Fruit fly (Drosophila melanogaster) whole organism, embryonic: ENCODE results near the gene CG6295.
A peak's percentile ranks its signal among the peaks of the same experiment; 100 is the strongest.

ENCODE experiments used
- ATbp ChIP-seq: fragments of 200-800 bp; sonication (Bioruptor generic); optimal IDR thresholded peaks from 2 replicates; lab custom pipeline; 2017; ENCODE audit warnings: missing biosample characterization, mild to moderate bottlenecking, missing genetic modification characterization, missing genetic modification reagents
- CG11504 ChIP-seq: fragments of 200-800 bp; sonication (Bioruptor generic); optimal IDR thresholded peaks from 3 replicates; lab custom pipeline; 2019; ENCODE audit warnings: missing biosample characterization, mild to moderate bottlenecking, missing genetic modification characterization, moderate library complexity
- CG12299 ChIP-seq: fragments of 200-800 bp; sonication (Bioruptor generic); optimal IDR thresholded peaks from 2 replicates; lab custom pipeline; 2018; ENCODE audit warnings: missing biosample characterization, mild to moderate bottlenecking, missing genetic modification characterization
- CG13123 ChIP-seq: fragments of 200-800 bp; sonication (Bioruptor generic); optimal IDR thresholded peaks from 2 replicates; lab custom pipeline; 2016; ENCODE audit warnings: missing biosample characterization, missing genetic modification characterization
- CG13296 ChIP-seq: fragments of 200-800 bp; sonication (Bioruptor generic); optimal IDR thresholded peaks from 3 replicates; lab custom pipeline; 2018; ENCODE audit warnings: missing biosample characterization, mild to moderate bottlenecking, missing genetic modification characterization
- CG14050 ChIP-seq: fragments of 200-800 bp; sonication (Bioruptor generic); IDR thresholded peaks from 3 replicates; pipeline ENCODE4 v1.3.6; 2022; ENCODE audit warnings: missing biosample characterization, missing genetic modification characterization
- CG2889 ChIP-seq: fragments of 200-800 bp; sonication (Bioruptor generic); IDR thresholded peaks from 3 replicates; pipeline ENCODE4 v1.3.6; 2022; ENCODE audit warnings: missing biosample characterization, missing genetic modification characterization
- CG4360 ChIP-seq: fragments of 200-800 bp; sonication (Bioruptor generic); IDR thresholded peaks from 2 replicates; pipeline ENCODE4 v1.3.6; 2022; ENCODE audit warnings: missing biosample characterization, missing genetic modification characterization
- CG4617 ChIP-seq: fragments of 200-800 bp; sonication (Bioruptor generic); optimal IDR thresholded peaks from 3 replicates; lab custom pipeline; 2016; ENCODE audit warnings: missing biosample characterization, missing genetic modification characterization, borderline replicate concordance
- CG5180 ChIP-seq: fragments of 200-800 bp; sonication (Bioruptor generic); optimal IDR thresholded peaks from 3 replicates; lab custom pipeline; 2017; ENCODE audit warnings: missing biosample characterization, missing genetic modification characterization, mild to moderate bottlenecking, moderate library complexity, missing genetic modification reagents
- CG6654 ChIP-seq: fragments of 200-800 bp; sonication (Bioruptor generic); optimal IDR thresholded peaks from 2 replicates; lab custom pipeline; 2017; ENCODE audit warnings: missing biosample characterization, mild to moderate bottlenecking, missing genetic modification characterization
- CG6689 ChIP-seq: fragments of 200-800 bp; sonication (Bioruptor generic); IDR thresholded peaks from 2 replicates; pipeline ENCODE4 v1.3.6; 2022; ENCODE audit warnings: missing biosample characterization, missing genetic modification characterization
- CG6813 ChIP-seq: fragments of 200-800 bp; sonication (Bioruptor generic); optimal IDR thresholded peaks from 2 replicates; lab custom pipeline; 2017; ENCODE audit warnings: missing biosample characterization, missing genetic modification characterization, mild to moderate bottlenecking, moderate library complexity, missing genetic modification reagents
- CG7839 ChIP-seq: fragments of 200-800 bp; sonication (Bioruptor generic); optimal IDR thresholded peaks from 3 replicates; lab custom pipeline; 2018; ENCODE audit warnings: missing biosample characterization, mild to moderate bottlenecking, missing genetic modification characterization, moderate library complexity
- CG8388 ChIP-seq: fragments of 200-800 bp; sonication (Bioruptor generic); optimal IDR thresholded peaks from 2 replicates; lab custom pipeline; 2019; ENCODE audit warnings: missing biosample characterization, mild to moderate bottlenecking, missing genetic modification characterization, moderate library complexity
- CG9437 ChIP-seq: fragments of 200-800 bp; sonication (Bioruptor generic); optimal IDR thresholded peaks from 2 replicates; lab custom pipeline; 2018; ENCODE audit warnings: missing biosample characterization, mild to moderate bottlenecking, missing genetic modification characterization
- CG9609 ChIP-seq: fragments of 200-800 bp; sonication (Bioruptor generic); optimal IDR thresholded peaks from 3 replicates; lab custom pipeline; 2016; ENCODE audit warnings: missing biosample characterization, missing genetic modification characterization
- CG9817 ChIP-seq: fragments of 200-800 bp; sonication (Bioruptor generic); optimal IDR thresholded peaks from 2 replicates; lab custom pipeline; 2018; ENCODE audit warnings: missing biosample characterization, mild to moderate bottlenecking, missing genetic modification characterization, moderate library complexity
- CG9932 ChIP-seq: fragments of 200-800 bp; sonication (Bioruptor generic); IDR thresholded peaks from 2 replicates; pipeline ENCODE4 v1.3.6; 2022; ENCODE audit warnings: missing biosample characterization, missing genetic modification characterization
- Camta ChIP-seq: fragments of 200-800 bp; sonication (Bioruptor generic); optimal IDR thresholded peaks from 2 replicates; lab custom pipeline; 2016; ENCODE audit warnings: missing biosample characterization, missing genetic modification characterization
- Chrac-16 ChIP-seq: fragments of 200-800 bp; sonication (Bioruptor generic); optimal IDR thresholded peaks from 3 replicates; lab custom pipeline; 2016; ENCODE audit warnings: missing biosample characterization, missing genetic modification characterization
- Dip3 ChIP-seq: fragments of 200-800 bp; sonication (Bioruptor generic); optimal IDR thresholded peaks from 3 replicates; lab custom pipeline; 2016; ENCODE audit warnings: missing biosample characterization, missing genetic modification characterization
- E2f2 ChIP-seq: fragments of 200-800 bp; sonication (Bioruptor generic); IDR thresholded peaks from 2 replicates; pipeline ENCODE4 v1.3.6; 2022; ENCODE audit warnings: missing biosample characterization, missing genetic modification characterization
- Gsc ChIP-seq: fragments of 200-800 bp; sonication (Bioruptor generic); IDR thresholded peaks from 2 replicates; pipeline ENCODE4 v1.3.6; 2022; ENCODE audit warnings: missing biosample characterization, missing genetic modification characterization
- Gug ChIP-seq: fragments of 200-800 bp; sonication (Bioruptor generic); IDR thresholded peaks from 4 replicates; pipeline ENCODE4 v1.3.6; 2022; ENCODE audit warnings: missing biosample characterization, missing genetic modification characterization
- H15 ChIP-seq: fragments of 200-800 bp; sonication (Bioruptor generic); IDR thresholded peaks from 3 replicates; pipeline ENCODE4 v1.3.6; 2022; ENCODE audit warnings: missing biosample characterization, missing genetic modification characterization
- Hmx ChIP-seq: fragments of 200-800 bp; sonication (Bioruptor generic); optimal IDR thresholded peaks from 2 replicates; lab custom pipeline; 2016; ENCODE audit warnings: missing biosample characterization, missing genetic modification characterization
- NFAT ChIP-seq: fragments of 200-800 bp; sonication (Bioruptor generic); IDR thresholded peaks from 2 replicates; pipeline ENCODE4 v1.3.6; 2022; ENCODE audit warnings: missing biosample characterization, missing genetic modification characterization
- PHDP ChIP-seq: fragments of 200-800 bp; sonication (Bioruptor generic); optimal IDR thresholded peaks from 3 replicates; lab custom pipeline; 2018; ENCODE audit warnings: missing biosample characterization, mild to moderate bottlenecking, missing genetic modification characterization, moderate library complexity
- Ravus ChIP-seq: fragments of 200-800 bp; sonication (Bioruptor generic); IDR thresholded peaks from 2 replicates; pipeline ENCODE4 v1.3.6; 2022; ENCODE audit warnings: missing biosample characterization, missing genetic modification characterization
- Scr ChIP-seq: fragments of 200-800 bp; sonication (Bioruptor generic); IDR thresholded peaks from 2 replicates; pipeline ENCODE4 v1.3.6; 2022; ENCODE audit warnings: missing biosample characterization, missing genetic modification characterization; ENCODE audit not compliant: partially characterized antibody
- Sry-δ ChIP-seq: fragments of 200-800 bp; sonication (Bioruptor generic); optimal IDR thresholded peaks from 2 replicates; lab custom pipeline; 2016; ENCODE audit warnings: missing biosample characterization, missing genetic modification characterization
- YL-1 ChIP-seq: fragments of 200-800 bp; sonication (Bioruptor generic); optimal IDR thresholded peaks from 3 replicates; lab custom pipeline; 2017; ENCODE audit warnings: missing biosample characterization, mild to moderate bottlenecking, missing genetic modification characterization
- ac ChIP-seq: fragments of 200-800 bp; sonication (Bioruptor generic); optimal IDR thresholded peaks from 3 replicates; lab custom pipeline; 2017; ENCODE audit warnings: missing biosample characterization, mild to moderate bottlenecking, missing genetic modification characterization
- bowl ChIP-seq: fragments of 200-800 bp; sonication (Bioruptor generic); IDR thresholded peaks from 2 replicates; pipeline ENCODE4 v1.3.6; 2022; ENCODE audit warnings: missing biosample characterization, missing genetic modification characterization
- caup ChIP-seq: fragments of 200-800 bp; sonication (Bioruptor generic); optimal IDR thresholded peaks from 3 replicates; lab custom pipeline; 2017; ENCODE audit warnings: missing biosample characterization, mild to moderate bottlenecking, missing genetic modification characterization, moderate library complexity; ENCODE audit not compliant: severe bottlenecking
- chif ChIP-seq, 2 experiments: fragments of 200-800 bp; sonication (Bioruptor generic); optimal IDR thresholded peaks; 3 replicates each; lab custom pipeline; 2016; ENCODE audit warnings: missing biosample characterization in 2 of 2, missing genetic modification characterization in 2 of 2
- chinmo ChIP-seq: fragments of 200-800 bp; sonication (Bioruptor generic); IDR thresholded peaks from 4 replicates; pipeline ENCODE4 v1.3.6; 2022; ENCODE audit warnings: missing biosample characterization, missing genetic modification characterization; ENCODE audit not compliant: partially characterized antibody
- en ChIP-seq: fragments of 200-800 bp; sonication (Bioruptor generic); optimal IDR thresholded peaks from 2 replicates; lab custom pipeline; 2016; ENCODE audit warnings: missing biosample characterization, missing genetic modification characterization
- fd3F ChIP-seq: fragments of 200-800 bp; sonication (Bioruptor generic); optimal IDR thresholded peaks from 2 replicates; lab custom pipeline; 2018; ENCODE audit warnings: missing biosample characterization, mild to moderate bottlenecking, missing genetic modification characterization, moderate library complexity
- fd96Cb ChIP-seq: fragments of 200-800 bp; sonication (Bioruptor generic); optimal IDR thresholded peaks from 2 replicates; lab custom pipeline; 2018; ENCODE audit warnings: missing biosample characterization, mild to moderate bottlenecking, missing genetic modification characterization, moderate library complexity
- gro ChIP-seq: fragments of 200-800 bp; sonication (Bioruptor generic); optimal IDR thresholded peaks from 2 replicates; lab custom pipeline; 2016; ENCODE audit warnings: missing biosample characterization, missing genetic modification characterization
- gsb-n ChIP-seq: fragments of 200-800 bp; sonication (Bioruptor generic); optimal IDR thresholded peaks from 3 replicates; lab custom pipeline; 2018; ENCODE audit warnings: missing biosample characterization, mild to moderate bottlenecking, missing genetic modification characterization
- her ChIP-seq: fragments of 200-800 bp; sonication (Bioruptor generic); optimal IDR thresholded peaks from 2 replicates; lab custom pipeline; 2016; ENCODE audit warnings: missing biosample characterization, missing genetic modification characterization
- mirr ChIP-seq: fragments of 200-800 bp; sonication (Bioruptor generic); optimal IDR thresholded peaks from 3 replicates; lab custom pipeline; 2018; ENCODE audit warnings: missing biosample characterization, mild to moderate bottlenecking, missing genetic modification characterization
- nmo ChIP-seq: fragments of 200-800 bp; sonication (Bioruptor generic); optimal IDR thresholded peaks from 2 replicates; lab custom pipeline; 2018; ENCODE audit warnings: missing biosample characterization, mild to moderate bottlenecking, missing genetic modification characterization, moderate library complexity
- seq ChIP-seq: fragments of 200-800 bp; sonication (Bioruptor generic); IDR thresholded peaks from 2 replicates; pipeline ENCODE4 v1.3.6; 2022; ENCODE audit warnings: missing biosample characterization, missing genetic modification characterization
- sob ChIP-seq: fragments of 200-800 bp; sonication (Bioruptor generic); IDR thresholded peaks from 2 replicates; pipeline ENCODE4 v1.3.6; 2022; ENCODE audit warnings: missing biosample characterization, missing genetic modification characterization
- tll ChIP-seq, 2 experiments: fragments of 200-800 bp in 1 of 2; fragments of >200 bp in 1 of 2; sonication (Bioruptor generic) in 1 of 2; optimal IDR thresholded peaks; 2 replicates each; lab custom pipeline; 2017 to 2019; ENCODE audit warnings: missing biosample characterization in 2 of 2, missing genetic modification characterization in 2 of 2, mild to moderate bottlenecking in 1 of 2, moderate library complexity in 1 of 2
- tup ChIP-seq: fragments of 200-800 bp; sonication (Bioruptor generic); optimal IDR thresholded peaks from 2 replicates; lab custom pipeline; 2016; ENCODE audit warnings: missing biosample characterization, mild to moderate bottlenecking, missing genetic modification characterization, moderate library complexity
- zf30C ChIP-seq: fragments of 200-800 bp; sonication (Bioruptor generic); optimal IDR thresholded peaks from 3 replicates; lab custom pipeline; 2018; ENCODE audit warnings: missing biosample characterization, mild to moderate bottlenecking, missing genetic modification characterization

Gene CG6295

DNA sequence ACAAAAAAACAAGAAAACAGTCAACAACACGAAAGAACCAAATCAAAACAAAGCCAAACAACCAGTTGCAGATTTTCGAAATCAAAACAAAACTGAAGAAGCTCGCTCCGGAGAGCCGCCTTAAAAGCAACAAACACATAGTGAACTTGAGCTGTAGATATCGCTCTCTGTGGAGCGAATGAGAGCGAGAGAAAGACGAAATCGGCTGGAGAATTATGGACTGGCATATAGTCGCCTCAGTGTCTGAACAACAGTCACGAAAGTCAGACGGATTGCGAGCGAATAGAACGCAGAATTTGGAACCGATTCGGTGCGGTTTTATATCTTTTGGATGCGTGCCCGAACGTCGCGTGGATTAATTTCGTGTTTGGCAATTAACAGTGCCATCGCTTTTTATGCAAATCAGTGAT is 26.6 kb downstream of the CG6295 start:
- TF ChIP-seq H15 (GFP tag; lab: Robert Waterston, UW) (no peak), CG4617 (GFP tag; lab: Kevin White, UChicago) (no peak), tll (GFP tag; optimal IDR thresholded peaks at IDR 0.05; lab: Kevin White, UChicago) (no peak), PHDP (tag; lab: Kevin White, UChicago) (no peak), CG12299 (no peak), ATbp (GFP tag; lab: Kevin White, UChicago) (no peak), CG6813 (GFP tag; lab: Kevin White, UChicago) (no peak), CG6689 (no peak), her (GFP tag; lab: Kevin White, UChicago) (no peak), CG9609 (GFP tag; lab: Kevin White, UChicago) (no peak), E2f2 (GFP tag; lab: Robert Waterston, UW) (no peak), CG7839 (tag; lab: Kevin White, UChicago) (no peak), chinmo (GFP tag; lab: Robert Waterston, UW) (peak; percentile 93; the same call in 3 of the 4 replicates), Ravus (GFP tag; lab: Robert Waterston, UW) (no peak), CG2889 (no peak), Camta (no peak), CG14050 (GFP tag; lab: Robert Waterston, UW) (no peak), CG6654 (no peak), CG13123 (no peak), Scr (no peak), CG5180 (GFP tag; lab: Kevin White, UChicago) (no peak), tup (no peak), CG11504 (tag; lab: Kevin White, UChicago) (no peak), Chrac-16 (GFP tag; lab: Kevin White, UChicago) (no peak), gro (GFP tag; lab: Kevin White, UChicago) (peak; percentile 34), seq (no peak), ac (GFP tag; lab: Kevin White, UChicago) (no peak), Gsc (GFP tag; lab: Robert Waterston, UW) (no peak), nmo (GFP tag; lab: Kevin White, UChicago) (no peak), fd3F (GFP tag; lab: Kevin White, UChicago) (no peak), CG9817 (no peak), Dip3 (GFP tag; lab: Kevin White, UChicago) (no peak), YL-1 (no peak), chif (GFP tag; optimal IDR thresholded peaks at IDR 0.05; lab: Kevin White, UChicago) (no peak), gsb-n (tag; lab: Kevin White, UChicago) (no peak), bowl (no peak), fd96Cb (tag; lab: Kevin White, UChicago) (no peak), en (no peak), mirr (GFP tag; lab: Kevin White, UChicago) (peak; percentile 47), CG13296 (GFP tag; lab: Kevin White, UChicago) (peak; percentile 20), Sry-δ (GFP tag; lab: Kevin White, UChicago) (no peak), zf30C (GFP tag; lab: Kevin White, UChicago) (no peak), CG4360 (GFP tag; lab: Robert Waterston, UW) (peak; percentile 89), sob (peak; percentile 32; the same call in 1 of the 2 replicates), NFAT (GFP tag; lab: Robert Waterston, UW) (peak; percentile 39; the same call in 1 of the 2 replicates), CG8388 (GFP tag; lab: Kevin White, UChicago) (no peak), CG9437 (no peak), caup (no peak), Hmx (GFP tag; lab: Kevin White, UChicago) (no peak), CG9932 (GFP tag; lab: Robert Waterston, UW) (peak; percentile 26; the same call in 1 of the 2 replicates), Gug (GFP tag; lab: Robert Waterston, UW) (no peak)
